Worm (Caenorhabditis elegans): ENCODE measurements around the gene Y44A6D.1.

Gene Y44A6D.1

DNA sequence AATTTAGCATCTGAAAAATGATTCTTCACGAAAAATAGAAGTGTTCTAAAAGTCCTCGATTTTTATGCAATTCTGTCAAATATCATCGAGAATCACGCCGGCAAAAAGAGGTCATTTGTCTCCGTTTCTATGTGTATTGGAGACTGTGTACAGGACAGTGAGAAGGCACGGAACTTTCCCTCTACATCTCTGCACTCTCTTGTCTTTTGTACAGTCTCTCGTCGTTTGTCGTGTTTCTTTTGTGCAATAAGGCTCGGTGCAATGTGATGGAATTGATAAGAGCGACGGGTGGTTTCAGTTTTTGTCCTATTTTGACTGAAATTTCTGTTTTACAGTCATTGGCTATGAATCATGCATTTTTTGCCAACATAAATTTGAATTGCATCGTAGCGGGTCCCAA, 42.0 kb upstream of the Y44A6D.1 start (continued):
- peak; percentile 41 for TF ChIP-seq nhr-6 (tag; optimal IDR thresholded peaks at IDR 0.05)
- TF ChIP-seq F44E2.7 (GFP tag; IDR thresholded peaks at IDR 0.05), result no peak
- TF ChIP-seq zip-2 (tag; optimal IDR thresholded peaks at IDR 0.05), result no peak
- no peak for TF ChIP-seq spr-1 (tag; optimal IDR thresholded peaks at IDR 0.05)
- TF ChIP-seq hlh-30 (tag; optimal IDR thresholded peaks at IDR 0.05; ENCODE audit: insufficient read depth), result peak; percentile 68
- no peak for TF ChIP-seq D1046.2 (GFP tag; IDR thresholded peaks at IDR 0.05)
- TF ChIP-seq fkh-10 (GFP tag; optimal IDR thresholded peaks at IDR 0.05), result no peak
- no peak for TF ChIP-seq ceh-82 (tag; optimal IDR thresholded peaks at IDR 0.05)
- TF ChIP-seq F10B5.3 (tag; optimal IDR thresholded peaks at IDR 0.05), result no peak
- TF ChIP-seq hlh-11 (tag; optimal IDR thresholded peaks at IDR 0.05), result peak; percentile 68
- peak; percentile 27 for TF ChIP-seq mep-1 (tag; optimal IDR thresholded peaks at IDR 0.05)
- no peak for TF ChIP-seq zip-11 (GFP tag; IDR thresholded peaks at IDR 0.05)
- no peak for TF ChIP-seq ceh-32 (tag; optimal IDR thresholded peaks at IDR 0.05; ENCODE audit: poor library complexity)
- no peak for TF ChIP-seq egl-27 (tag; optimal IDR thresholded peaks at IDR 0.05)
- peak; percentile 64 for TF ChIP-seq mes-2 (tag; optimal IDR thresholded peaks at IDR 0.05; ENCODE audit: poor library complexity, severe bottlenecking)
- TF ChIP-seq sdz-12 (GFP tag; optimal IDR thresholded peaks at IDR 0.05), result no peak
- peak; percentile 52 for TF ChIP-seq pqm-1 (tag; optimal IDR thresholded peaks at IDR 0.05)
- peak in 1 of 2 experiments; percentile 25 for TF ChIP-seq lsy-2 (tag; optimal IDR thresholded peaks at IDR 0.05)
- TF ChIP-seq madf-5 (GFP tag; IDR thresholded peaks at IDR 0.05), result no peak
- TF ChIP-seq hif-1 (tag; optimal IDR thresholded peaks at IDR 0.05), result no peak
- no peak for TF ChIP-seq ceh-44 (GFP tag; IDR thresholded peaks at IDR 0.05)

ce11 chrV:20830409-20830808, 40.6 kb upstream of the Y44A6D.1 start:
- TF ChIP-seq vab-7 (GFP tag; IDR thresholded peaks at IDR 0.05), result no peak
- TF ChIP-seq dmd-6 (GFP tag; IDR thresholded peaks at IDR 0.05), result peak; percentile 56; the same call in 1 of the 2 replicates

DNA sequence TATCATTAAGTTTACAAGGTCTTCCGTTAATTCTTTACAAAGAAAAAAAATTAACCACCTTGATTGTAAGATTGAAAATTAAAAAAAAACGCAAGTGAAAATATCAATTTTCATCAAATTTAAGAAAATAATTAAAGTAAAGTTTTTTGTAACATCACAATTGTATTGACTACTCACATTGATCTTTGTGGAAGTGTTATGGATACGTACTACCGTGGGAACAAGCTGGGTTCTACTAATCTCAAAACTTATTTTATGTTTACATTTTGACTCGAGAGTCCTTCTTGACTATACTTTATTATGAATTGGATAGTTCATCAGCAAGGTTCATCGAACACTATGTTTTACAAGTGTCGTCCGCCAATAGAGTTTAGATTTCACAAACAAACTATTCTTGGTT, 39.7 kb upstream of the Y44A6D.1 start, which contains the start of gene num-1:
Gene num-1, plus strand, starts transcription at position 301 of the 400 bp plus-strand sequence.
- no peak for TF ChIP-seq nhr-48 (tag; optimal IDR thresholded peaks at IDR 0.05)

DNA sequence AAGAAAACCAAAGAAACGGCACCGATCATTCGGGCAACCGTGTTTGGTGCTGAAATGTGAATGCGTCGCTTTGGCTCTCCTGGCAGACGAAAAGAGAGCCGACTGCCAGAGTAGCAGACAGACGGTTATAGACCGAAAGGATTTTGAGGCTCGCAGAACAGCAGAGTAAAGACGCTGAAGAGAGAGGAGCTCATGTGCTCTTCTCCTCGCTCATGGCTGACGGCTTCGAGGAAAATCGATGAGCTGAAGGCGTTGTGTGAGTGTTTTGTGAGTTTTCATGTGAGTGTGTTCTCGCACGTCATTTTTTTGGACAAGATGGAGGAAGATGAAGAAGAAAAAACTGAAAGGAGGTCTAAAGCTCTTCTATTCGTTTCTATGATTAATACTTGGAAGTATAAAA, 39.0 kb upstream of the Y44A6D.1 start, which contains the start of gene sbt-1:
Gene sbt-1, minus strand, starts transcription at position 62 of the 400 bp plus-strand sequence.
- TF ChIP-seq T26A8.4 (GFP tag; IDR thresholded peaks at IDR 0.05) (no peak), nhr-10 (tag; optimal IDR thresholded peaks at IDR 0.05) (no peak), egl-43 (GFP tag; IDR thresholded peaks at IDR 0.05) (0 out of 2 replicates have a peak, but pooled peaks have one; percentile 42), rbr-2 (tag; optimal IDR thresholded peaks at IDR 0.05) (peak; percentile 63), hmg-1.1 (GFP tag; IDR thresholded peaks at IDR 0.05) (peak; percentile 75), cey-2 (tag; optimal IDR thresholded peaks at IDR 0.05; ENCODE audit: borderline replicate concordance, insufficient read depth) (no peak), mdt-29 (GFP tag; IDR thresholded peaks at IDR 0.05) (no peak), R02D3.7 (tag; optimal IDR thresholded peaks at IDR 0.05) (no peak), unc-62 (GFP tag; optimal IDR thresholded peaks at IDR 0.05 in 1 of 2) (peak in 1 of 2 experiments; percentile 81), unc-62 (tag; optimal IDR thresholded peaks at IDR 0.05) (no peak), D1046.2 (GFP tag; IDR thresholded peaks at IDR 0.05) (no peak), daf-19 (GFP tag; conservative IDR thresholded peaks at IDR 0.05) (no peak), daf-16 (GFP tag; optimal IDR thresholded peaks at IDR 0.05) (no peak), daf-16 (tag; optimal IDR thresholded peaks at IDR 0.05) (no peak), egl-27 (tag; optimal IDR thresholded peaks at IDR 0.05) (no peak), daf-12 (tag; optimal IDR thresholded peaks at IDR 0.05) (no peak), spr-1 (tag; optimal IDR thresholded peaks at IDR 0.05) (no peak), arid-1 (GFP tag; conservative IDR thresholded peaks at IDR 0.05) (no peak), mdl-1 (tag; optimal IDR thresholded peaks at IDR 0.05) (peak in 1 of 2 experiments; percentile 69), skn-1 (tag; optimal IDR thresholded peaks at IDR 0.05) (no peak), lin-1 (GFP tag; IDR thresholded peaks at IDR 0.05) (no peak), nhr-237 (tag; optimal IDR thresholded peaks at IDR 0.05) (no peak), F26F4.8 (GFP tag; conservative IDR thresholded peaks at IDR 0.05) (no peak), unc-39 (tag; optimal IDR thresholded peaks at IDR 0.05) (no peak), fkh-10 (GFP tag; optimal IDR thresholded peaks at IDR 0.05) (peak; percentile 94), F10B5.3 (tag; optimal IDR thresholded peaks at IDR 0.05) (no peak), lin-38 (GFP tag; IDR thresholded peaks at IDR 0.05) (no peak), nhr-48 (tag; optimal IDR thresholded peaks at IDR 0.05) (no peak), madf-9 (GFP tag; conservative IDR thresholded peaks at IDR 0.05) (no peak)
